Worm (Caenorhabditis elegans) whole organism, L1 larva: ENCODE data around the gene mod-1.

Experiments
- ama-1 ChIP-seq: fragments of 150-350 bp; optimal IDR thresholded peaks from 2 replicates; lab custom pipeline; 2014
- elt-2 ChIP-seq: sonication (generic microtip); optimal IDR thresholded peaks from 2 replicates; lab custom pipeline; 2016; ENCODE audit warnings: missing genetic modification characterization, mild to moderate bottlenecking, inconsistent platforms, missing compliant biosample characterization, missing genetic modification reagents
- fkh-10 ChIP-seq: sonication (generic microtip); optimal IDR thresholded peaks from 2 replicates; lab custom pipeline; 2017; ENCODE audit warnings: missing biosample characterization, missing genetic modification reagents, missing genetic modification characterization
- lin-13 ChIP-seq: fragments of 150-350 bp; optimal IDR thresholded peaks from 2 replicates; lab custom pipeline; 2014; ENCODE audit warnings: missing biosample characterization, missing genetic modification reagents, missing genetic modification characterization
- lir-3 ChIP-seq: sonication (generic microtip); optimal IDR thresholded peaks from 2 replicates; lab custom pipeline; 2016; ENCODE audit warnings: mild to moderate bottlenecking, missing genetic modification characterization, moderate library complexity, missing compliant biosample characterization; ENCODE audit not compliant: poor library complexity
- nhr-237 ChIP-seq: fragments of 150-350 bp; optimal IDR thresholded peaks from 2 replicates; lab custom pipeline; 2014; ENCODE audit warnings: missing biosample characterization, missing genetic modification characterization
- nhr-76 ChIP-seq: sonication (generic microtip); optimal IDR thresholded peaks from 2 replicates; lab custom pipeline; 2017; ENCODE audit warnings: missing biosample characterization, missing genetic modification characterization
- nhr-77 ChIP-seq: fragments of 150-350 bp; optimal IDR thresholded peaks from 2 replicates; lab custom pipeline; 2014; ENCODE audit warnings: missing biosample characterization, missing genetic modification characterization
- unc-130 ChIP-seq: fragments of 150-350 bp; optimal IDR thresholded peaks from 2 replicates; lab custom pipeline; 2017; ENCODE audit warnings: missing biosample characterization, missing genetic modification characterization, inconsistent platforms

DNA sequence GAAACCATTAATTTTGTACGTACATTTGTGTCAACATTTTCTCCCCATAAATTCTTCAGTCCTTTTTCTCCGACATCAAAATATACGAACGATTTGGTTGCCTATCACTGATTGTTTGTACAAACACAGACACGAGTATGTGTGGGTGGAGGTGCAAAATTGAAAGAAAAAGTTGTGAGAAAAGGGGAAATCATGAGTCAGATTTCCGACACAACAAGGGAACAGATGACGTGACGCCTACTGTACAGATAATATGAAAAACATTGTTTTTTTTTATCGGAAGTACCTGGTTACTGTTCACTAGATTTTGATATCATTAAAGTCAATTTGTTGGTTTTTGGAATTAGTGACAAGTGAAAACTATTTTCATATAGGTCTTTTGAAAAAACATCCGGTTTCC is 20.4 kb upstream of the mod-1 start:
- no peak for TF ChIP-seq nhr-237 (tag; lab: Kevin White, UChicago)
- TF ChIP-seq nhr-77: no peak
- no peak for TF ChIP-seq lin-13
- TF ChIP-seq nhr-76 (tag; lab: Kevin White, UChicago): no peak
- TF ChIP-seq unc-130 (tag; lab: Kevin White, UChicago): no peak
- TF ChIP-seq lir-3: no peak
- no peak for TF ChIP-seq ama-1 (lab: Kevin White, UChicago)
- TF ChIP-seq fkh-10 (GFP tag; lab: Kevin White, UChicago): no peak
- peak; percentile 4 for TF ChIP-seq elt-2 (tag; lab: Kevin White, UChicago)
